Worm (Caenorhabditis elegans) whole organism, L4 larva: ENCODE results near the gene F48B9.1.

Experiments used
- ama-1 ChIP-seq: fragments of 150-350 bp; optimal IDR thresholded peaks from 2 replicates; lab custom pipeline; 2014; ENCODE audit warnings: inconsistent platforms, mixed read lengths
- ceh-82 ChIP-seq: sonication (generic microtip); optimal IDR thresholded peaks from 2 replicates; lab custom pipeline; 2017; ENCODE audit warnings: missing biosample characterization, missing genetic modification characterization
- duxl-1 ChIP-seq: sonication (generic microtip); optimal IDR thresholded peaks from 2 replicates; lab custom pipeline; 2016; ENCODE audit warnings: mild to moderate bottlenecking, missing genetic modification characterization, moderate library complexity, missing compliant biosample characterization; ENCODE audit not compliant: poor library complexity
- fos-1 ChIP-seq: fragments of 150-350 bp; optimal IDR thresholded peaks from 2 replicates; lab custom pipeline; 2014; ENCODE audit warnings: missing biosample characterization, missing genetic modification characterization
- lin-29 ChIP-seq: fragments of 200-800 bp; sonication (Bioruptor generic); IDR thresholded peaks from 2 replicates; pipeline ENCODE4 v1.3.6; 2022; ENCODE audit warnings: missing genetic modification reagents, missing genetic modification characterization, missing compliant biosample characterization
- nhr-237 ChIP-seq: sonication (generic microtip); optimal IDR thresholded peaks from 2 replicates; lab custom pipeline; 2017; ENCODE audit warnings: missing biosample characterization, missing genetic modification characterization
- nhr-76 ChIP-seq: fragments of 150-350 bp; optimal IDR thresholded peaks from 2 replicates; lab custom pipeline; 2014; ENCODE audit warnings: missing biosample characterization, missing genetic modification characterization
- nhr-77 ChIP-seq: fragments of 150-350 bp; optimal IDR thresholded peaks from 2 replicates; lab custom pipeline; 2014; ENCODE audit warnings: missing biosample characterization, missing genetic modification characterization
- rbr-2 ChIP-seq: sonication (generic microtip); optimal IDR thresholded peaks from 2 replicates; lab custom pipeline; 2016; ENCODE audit warnings: missing genotype, missing genetic modification characterization, missing compliant biosample characterization
- unc-130 ChIP-seq: sonication (generic microtip); optimal IDR thresholded peaks from 2 replicates; lab custom pipeline; 2016; ENCODE audit warnings: missing genetic modification reagents, missing genetic modification characterization, missing compliant biosample characterization
- zfp-2 ChIP-seq: sonication (generic microtip); optimal IDR thresholded peaks from 2 replicates; lab custom pipeline; 2016; ENCODE audit warnings: mild to moderate bottlenecking, missing genetic modification characterization, missing compliant biosample characterization

ce11 chrX:2138923-2139322, 41.8 kb upstream of the F48B9.1 start:
- TF ChIP-seq rbr-2 (tag; lab: Kevin White, UChicago), result no peak
- no peak for TF ChIP-seq ceh-82
- TF ChIP-seq nhr-77 (tag; lab: Kevin White, UChicago), result no peak
- no peak for TF ChIP-seq unc-130 (GFP tag; lab: Kevin White, UChicago)
- TF ChIP-seq ama-1 (lab: Kevin White, UChicago), result no peak
- TF ChIP-seq lin-29 (GFP tag; lab: Robert Waterston, UW), result no peak
- no peak for TF ChIP-seq nhr-237 (tag; lab: Kevin White, UChicago)
- no peak for TF ChIP-seq zfp-2
- TF ChIP-seq duxl-1 (tag; lab: Kevin White, UChicago), result no peak
- TF ChIP-seq fos-1, result no peak
- TF ChIP-seq nhr-76 (tag; lab: Kevin White, UChicago), result no peak
